Worm (Caenorhabditis elegans) whole organism, L2 larva: ENCODE data around the gene mrps-10.

Source experiments
- blmp-1 ChIP-seq: sonication (generic microtip); optimal IDR thresholded peaks from 2 replicates; lab custom pipeline; 2017; ENCODE audit warnings: missing genetic modification characterization, mild to moderate bottlenecking, missing compliant biosample characterization, antibody characterized with exemption, moderate library complexity; ENCODE audit not compliant: insufficient read depth
- lin-13 ChIP-seq: fragments of 150-350 bp; optimal IDR thresholded peaks from 2 replicates; lab custom pipeline; 2014; ENCODE audit warnings: missing biosample characterization, missing genetic modification reagents, missing genetic modification characterization
- lin-39 ChIP-seq: fragments of 150-350 bp; optimal IDR thresholded peaks from 2 replicates; lab custom pipeline; 2014; ENCODE audit warnings: missing biosample characterization, missing genetic modification reagents, missing genetic modification characterization
- nhr-10 ChIP-seq: sonication (generic microtip); optimal IDR thresholded peaks from 2 replicates; lab custom pipeline; 2017; ENCODE audit warnings: missing biosample characterization, missing genetic modification characterization
- nhr-23 ChIP-seq: fragments of 150-350 bp; optimal IDR thresholded peaks from 2 replicates; lab custom pipeline; 2014; ENCODE audit warnings: missing biosample characterization, missing genetic modification reagents, missing genetic modification characterization
- nhr-6 ChIP-seq: fragments of 150-350 bp; optimal IDR thresholded peaks from 2 replicates; lab custom pipeline; 2014; ENCODE audit warnings: missing biosample characterization, missing genetic modification characterization

ce11 chrIII:12906611-12907037 is 19.7 kb upstream of the mrps-10 start:
- TF ChIP-seq nhr-10 (no peak), nhr-6 (tag; lab: Kevin White, UChicago) (peak; percentile 54), lin-13 (GFP tag; lab: Kevin White, UChicago) (peak; percentile 37), nhr-23 (tag; lab: Kevin White, UChicago) (no peak), blmp-1 (tag; lab: Kevin White, UChicago) (no peak), lin-39 (tag; lab: Kevin White, UChicago) (no peak)
